Worm (Caenorhabditis elegans) whole organism, early embryonic: ENCODE measurements around the gene C04E7.1.

Experiments used
- B0310.2 ChIP-seq: sonication (generic microtip); optimal IDR thresholded peaks from 2 replicates; lab custom pipeline; 2016; ENCODE audit warnings: mild to moderate bottlenecking, missing genetic modification characterization, missing compliant biosample characterization
- F13C5.2 ChIP-seq: sonication (generic microtip); optimal IDR thresholded peaks from 2 replicates; lab custom pipeline; 2017; ENCODE audit warnings: mild to moderate bottlenecking, missing genetic modification characterization, inconsistent platforms, missing compliant biosample characterization
- aly-1 ChIP-seq: sonication (generic microtip); optimal IDR thresholded peaks from 2 replicates; lab custom pipeline; 2016; ENCODE audit warnings: missing genetic modification characterization, missing compliant biosample characterization
- ama-1 ChIP-seq: fragments of 150-350 bp; optimal IDR thresholded peaks from 2 replicates; lab custom pipeline; 2014
- ceh-36 ChIP-seq: sonication (generic microtip); optimal IDR thresholded peaks from 2 replicates; lab custom pipeline; 2016; ENCODE audit warnings: missing genetic modification characterization, inconsistent platforms, missing compliant biosample characterization
- ets-7 ChIP-seq: sonication (generic microtip); optimal IDR thresholded peaks from 2 replicates; lab custom pipeline; 2016; ENCODE audit warnings: missing genotype, missing genetic modification characterization, missing compliant biosample characterization
- flt-1 ChIP-seq: fragments of 200-800 bp; sonication (Bioruptor generic); IDR thresholded peaks from 2 replicates; pipeline ENCODE4 v1.3.6; 2022; ENCODE audit warnings: missing genetic modification characterization, missing compliant biosample characterization
- hmbx-1 ChIP-seq: sonication (generic microtip); optimal IDR thresholded peaks from 2 replicates; lab custom pipeline; 2016; ENCODE audit warnings: mild to moderate bottlenecking, missing genetic modification characterization, missing compliant biosample characterization
- hmg-4 ChIP-seq: fragments of 200-800 bp; sonication (Bioruptor generic); optimal IDR thresholded peaks from 2 replicates; lab custom pipeline; 2018; ENCODE audit warnings: mild to moderate bottlenecking, missing genetic modification characterization, missing compliant biosample characterization
- hnd-1 ChIP-seq: sonication (generic microtip); optimal IDR thresholded peaks from 2 replicates; lab custom pipeline; 2016; ENCODE audit warnings: missing genetic modification characterization, missing compliant biosample characterization
- scrt-1 ChIP-seq: fragments of 200-800 bp; sonication (Bioruptor generic); IDR thresholded peaks from 2 replicates; pipeline ENCODE4 v1.3.6; 2022; ENCODE audit warnings: missing genetic modification characterization, missing compliant biosample characterization
- sea-1 ChIP-seq: fragments of 200-800 bp; sonication (Bioruptor generic); conservative IDR thresholded peaks from 2 replicates; pipeline ENCODE4 v1.3.6; 2022; ENCODE audit warnings: missing genetic modification characterization, missing compliant biosample characterization
- tra-4 ChIP-seq: sonication (generic microtip); optimal IDR thresholded peaks from 2 replicates; lab custom pipeline; 2017; ENCODE audit warnings: missing genetic modification characterization, missing compliant biosample characterization

ce11 chrX:312238-312637, 45.7 kb upstream of the C04E7.1 start:
- TF ChIP-seq sea-1 (GFP tag; lab: Robert Waterston, UW) = no peak
- TF ChIP-seq scrt-1 (GFP tag; lab: Robert Waterston, UW) = no peak
- TF ChIP-seq aly-1 (tag; lab: Kevin White, UChicago) = no peak
- TF ChIP-seq ama-1 (lab: Kevin White, UChicago) = no peak
- no peak for TF ChIP-seq B0310.2 (tag; lab: Kevin White, UChicago)
- no peak for TF ChIP-seq ceh-36
- no peak for TF ChIP-seq flt-1 (GFP tag; lab: Robert Waterston, UW)
- TF ChIP-seq hnd-1 (tag; lab: Kevin White, UChicago) = no peak
- no peak for TF ChIP-seq tra-4 (tag; lab: Kevin White, UChicago)
- no peak for TF ChIP-seq ets-7 (tag; lab: Kevin White, UChicago)
- no peak for TF ChIP-seq hmbx-1
- no peak for TF ChIP-seq hmg-4
- no peak for TF ChIP-seq F13C5.2 (tag; lab: Kevin White, UChicago)
